Fruit fly (Drosophila melanogaster): ENCODE results near the gene Arfrp1.
A peak's percentile ranks its signal among the peaks of the same experiment; 100 is the strongest.

Gene Arfrp1

DNA sequence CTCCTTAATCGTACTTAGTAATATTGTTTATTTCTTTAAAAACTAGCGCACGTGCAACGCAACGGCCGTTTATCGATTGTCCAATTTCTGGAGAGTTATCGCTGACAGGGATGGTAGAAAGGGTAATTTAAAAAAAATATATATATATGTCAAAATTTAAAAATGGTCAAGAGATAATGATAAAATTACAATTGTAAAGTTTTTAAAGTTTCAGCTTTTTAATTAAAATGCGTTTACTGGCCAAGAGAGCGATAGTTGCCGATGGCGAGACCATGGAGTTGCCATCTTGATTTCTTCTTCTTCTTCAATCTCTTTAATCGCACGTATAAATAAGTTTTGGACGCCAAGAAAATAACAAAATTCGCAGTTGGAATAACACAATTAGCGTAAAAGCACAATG, 25.9 kb upstream of the Arfrp1 start, which contains the start of the genes CG7246 and HP1b (continued):
- TF ChIP-seq bab2 (GFP tag; optimal IDR thresholded peaks at IDR 0.05) (peak; percentile 45), CG17385 (GFP tag; optimal IDR thresholded peaks at IDR 0.05) (peak; percentile 95), CG10321 (GFP tag; IDR thresholded peaks at IDR 0.05) (no peak), trem (tag; optimal IDR thresholded peaks at IDR 0.05) (peak; percentile 73), mam (GFP tag; optimal IDR thresholded peaks at IDR 0.05) (peak; percentile 59), tna (GFP tag; IDR thresholded peaks at IDR 0.05; ENCODE audit: partially characterized antibody) (no peak), amos (GFP tag; IDR thresholded peaks at IDR 0.05; ENCODE audit: partially characterized antibody) (peak; percentile 68; the same call in 1 of the 2 replicates), Hmr (GFP tag; optimal IDR thresholded peaks at IDR 0.05) (peak; percentile 53), zen (tag; optimal IDR thresholded peaks at IDR 0.05) (peak; percentile 54), Dad (GFP tag; optimal IDR thresholded peaks at IDR 0.05) (peak; percentile 10), pho (GFP tag; optimal IDR thresholded peaks at IDR 0.05) (peak; percentile 46), MBD-R2 (GFP tag; IDR thresholded peaks at IDR 0.05) (peak; percentile 78), CG1529 (GFP tag; optimal IDR thresholded peaks at IDR 0.05) (peak; percentile 37), CG1603 (tag; optimal IDR thresholded peaks at IDR 0.05) (peak; percentile 54), CG11456 (GFP tag; IDR thresholded peaks at IDR 0.05) (peak; percentile 67; the same call in 1 of the 3 replicates), knrl (GFP tag; IDR thresholded peaks at IDR 0.05; ENCODE audit: partially characterized antibody) (peak; percentile 84), CG13123 (GFP tag; optimal IDR thresholded peaks at IDR 0.05) (peak; percentile 47), Sry-δ (GFP tag; optimal IDR thresholded peaks at IDR 0.05) (peak; percentile 77), Elba2 (GFP tag; optimal IDR thresholded peaks at IDR 0.05) (no peak), lov (optimal IDR thresholded peaks at IDR 0.05) (no peak), lov (GFP tag; IDR thresholded peaks at IDR 0.05) (no peak), HLH54F (GFP tag; optimal IDR thresholded peaks at IDR 0.05) (peak; percentile 44), CG2678 (tag; optimal IDR thresholded peaks at IDR 0.05) (peak; percentile 74), Gug (GFP tag; IDR thresholded peaks at IDR 0.05) (peak; percentile 70; the same call in 2 of the 4 replicates), CG2129 (GFP tag; IDR thresholded peaks at IDR 0.05; ENCODE audit: partially characterized antibody) (0 out of 2 replicates have a peak, but pooled peaks have one; percentile 30), pnt (GFP tag; optimal IDR thresholded peaks at IDR 0.05) (no peak), Scr (GFP tag; IDR thresholded peaks at IDR 0.05; ENCODE audit: partially characterized antibody) (peak; percentile 86), CG17328 (GFP tag; IDR thresholded peaks at IDR 0.05) (peak; percentile 57; the same call in 1 of the 2 replicates), Ptx1 (GFP tag; IDR thresholded peaks at IDR 0.05) (peak; percentile 84), Poxn (GFP tag; IDR thresholded peaks at IDR 0.05) (no peak; the same call in 1 of the 2 replicates), Neu2 (GFP tag; optimal IDR thresholded peaks at IDR 0.05; ENCODE audit: borderline replicate concordance) (no peak), CG9437 (GFP tag; optimal IDR thresholded peaks at IDR 0.05) (no peak), lbe (GFP tag; optimal IDR thresholded peaks at IDR 0.05) (peak; percentile 70), CG17829 (tag; optimal IDR thresholded peaks at IDR 0.05) (peak; percentile 81), CG16815 (GFP tag; optimal IDR thresholded peaks at IDR 0.05) (peak; percentile 0), row (GFP tag; IDR thresholded peaks at IDR 0.05) (peak; percentile 86), phol (tag; optimal IDR thresholded peaks at IDR 0.05) (peak; percentile 98), CG15073 (GFP tag; optimal IDR thresholded peaks at IDR 0.05) (no peak), CG3847 (GFP tag; IDR thresholded peaks at IDR 0.05) (peak; percentile 60), pzg (GFP tag; optimal IDR thresholded peaks at IDR 0.05) (peak; percentile 40), CG2712 (tag; optimal IDR thresholded peaks at IDR 0.05) (peak; percentile 82), pros (GFP tag; optimal IDR thresholded peaks at IDR 0.05) (no peak), org-1 (GFP tag; optimal IDR thresholded peaks at IDR 0.05) (no peak), tin (GFP tag; optimal IDR thresholded peaks at IDR 0.05) (peak; percentile 72), otp (GFP tag; IDR thresholded peaks at IDR 0.05) (peak; percentile 41; the same call in 1 of the 3 replicates), Rfx (GFP tag; IDR thresholded peaks at IDR 0.05) (peak; percentile 86), HLH3B (GFP tag; IDR thresholded peaks at IDR 0.05) (peak; percentile 68), CG6272 (GFP tag; IDR thresholded peaks at IDR 0.05) (peak; percentile 81), br (optimal IDR thresholded peaks at IDR 0.05) (no peak), CG32532 (GFP tag; IDR thresholded peaks at IDR 0.05) (peak; percentile 84), Chrac-16 (GFP tag; optimal IDR thresholded peaks at IDR 0.05) (peak; percentile 48), Dek (tag; optimal IDR thresholded peaks at IDR 0.05) (peak; percentile 64)

All from whole organism, embryonic.